Worm (Caenorhabditis elegans) whole organism, young adult: Measurements from ENCODE around the gene srw-68.

Experiments used
- F37B4.10 ChIP-seq: fragments of 200-800 bp; sonication (Bioruptor generic); IDR thresholded peaks from 2 replicates; pipeline ENCODE4 v1.3.6; 2022; ENCODE audit warnings: missing genetic modification characterization, missing compliant biosample characterization
- egl-18 ChIP-seq: fragments of 200-800 bp; sonication (Bioruptor generic); IDR thresholded peaks from 2 replicates; pipeline ENCODE4 v1.3.6; 2022; ENCODE audit warnings: missing genetic modification reagents, missing genetic modification characterization, missing compliant biosample characterization
- hmg-20 ChIP-seq: fragments of 200-800 bp; sonication (Bioruptor generic); IDR thresholded peaks from 2 replicates; pipeline ENCODE4 v1.3.6; 2022; ENCODE audit warnings: missing genetic modification reagents, missing genetic modification characterization, missing compliant biosample characterization
- pha-4 ChIP-seq: fragments of 150-350 bp; sonication (generic microtip); optimal IDR thresholded peaks from 2 replicates; lab custom pipeline; 2014; ENCODE audit warnings: missing biosample characterization, missing genetic modification reagents, missing genetic modification characterization
- zim-3 ChIP-seq: sonication (generic microtip); optimal IDR thresholded peaks from 2 replicates; lab custom pipeline; 2017; ENCODE audit warnings: mild to moderate bottlenecking, missing genetic modification characterization, moderate library complexity, missing compliant biosample characterization

DNA sequence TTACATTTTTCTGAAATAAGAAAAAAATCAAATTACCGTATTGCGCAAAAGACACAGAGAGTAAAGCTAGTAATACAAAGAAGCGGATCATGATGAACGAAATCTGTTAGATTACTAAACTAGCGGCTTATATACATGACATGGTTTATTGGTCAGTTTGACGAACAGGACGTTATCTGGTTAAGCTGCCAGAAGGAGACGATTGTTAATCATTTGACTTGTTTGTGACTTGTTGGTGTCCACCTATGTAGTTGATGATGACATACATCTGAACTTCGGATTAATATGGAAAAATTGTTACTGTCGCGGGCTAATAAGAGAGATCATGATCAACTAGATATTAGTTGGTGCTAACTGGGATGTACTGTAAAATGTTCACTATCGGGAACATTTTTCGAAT is 26.4 kb downstream of the srw-68 start, which contains the start of gene cnc-9:
- TF ChIP-seq F37B4.10 (GFP tag; lab: Robert Waterston, UW), result no peak
- TF ChIP-seq zim-3 (tag; lab: Kevin White, UChicago), result no peak
- no peak for TF ChIP-seq egl-18
- no peak for TF ChIP-seq hmg-20
- TF ChIP-seq pha-4 (tag; lab: Kevin White, UChicago), result no peak
